Fruit fly (Drosophila melanogaster): ENCODE data around the gene CG33272.

The CG33272 gene

dm6 chr3L:11493090-11493807 is 17.1 kb downstream of the CG33272 start (continued):
- TF ChIP-seq Trl (optimal IDR thresholded peaks at IDR 0.05) (peak; percentile 61 to 72), Trl (GFP tag; optimal IDR thresholded peaks at IDR 0.05) (no peak), Sin3A (optimal IDR thresholded peaks at IDR 0.05) (no peak), CG11560 (tag; IDR thresholded peaks at IDR 0.05) (no peak), HLHmδ (GFP tag; optimal IDR thresholded peaks at IDR 0.05) (peak; percentile 86), CG33557 (GFP tag; optimal IDR thresholded peaks at IDR 0.05) (peak; percentile 3), gem (tag; optimal IDR thresholded peaks at IDR 0.05) (peak; percentile 0), Dbx (GFP tag; IDR thresholded peaks at IDR 0.05) (peak; percentile 57; the same call in 1 of the 3 replicates), HLH4C (GFP tag; IDR thresholded peaks at IDR 0.05; ENCODE audit: partially characterized antibody) (0 out of 3 replicates have a peak, but pooled peaks have one; percentile 9), CG31388 (GFP tag; optimal IDR thresholded peaks at IDR 0.05) (no peak), Nf-YC (tag; optimal IDR thresholded peaks at IDR 0.05) (peak; percentile 40), sqz (GFP tag; optimal IDR thresholded peaks at IDR 0.05) (peak; percentile 30), B-H1 (GFP tag; IDR thresholded peaks at IDR 0.05) (no peak; the same call in 2 of the 3 replicates), Med (GFP tag) (peak; percentile 76), CG7357 (GFP tag; IDR thresholded peaks at IDR 0.05) (no peak), CG9932 (GFP tag; IDR thresholded peaks at IDR 0.05) (no peak), insv (GFP tag; optimal IDR thresholded peaks at IDR 0.05) (no peak), CG34224 (GFP tag; IDR thresholded peaks at IDR 0.05; ENCODE audit: partially characterized antibody) (peak; percentile 73), CrebB (tag; optimal IDR thresholded peaks at IDR 0.05) (peak; percentile 63), PHDP (tag; optimal IDR thresholded peaks at IDR 0.05) (peak; percentile 8), Sry-β (GFP tag; optimal IDR thresholded peaks at IDR 0.05) (no peak), Neu2 (GFP tag; optimal IDR thresholded peaks at IDR 0.05; ENCODE audit: borderline replicate concordance) (no peak), ewg (GFP tag; optimal IDR thresholded peaks at IDR 0.05) (peak; percentile 93), lilli (GFP tag; optimal IDR thresholded peaks at IDR 0.05) (no peak), Dip2 (GFP tag; IDR thresholded peaks at IDR 0.05) (no peak), klu (GFP tag; IDR thresholded peaks at IDR 0.05) (no peak), CG12104 (GFP tag; optimal IDR thresholded peaks at IDR 0.05) (no peak), CG10209 (GFP tag; optimal IDR thresholded peaks at IDR 0.05) (peak; percentile 14), Rfx (GFP tag; IDR thresholded peaks at IDR 0.05) (0 out of 2 replicates have a peak, but pooled peaks have one; percentile 68), CG1647 (GFP tag; optimal IDR thresholded peaks at IDR 0.05) (no peak), Fer1 (GFP tag; optimal IDR thresholded peaks at IDR 0.05) (peak; percentile 67), Dll (GFP tag; IDR thresholded peaks at IDR 0.05; ENCODE audit: partially characterized antibody) (peak; percentile 57; the same call in 3 of the 4 replicates), exex (tag; optimal IDR thresholded peaks at IDR 0.05) (no peak), CG11085 (GFP tag; IDR thresholded peaks at IDR 0.05) (no peak), CG1529 (GFP tag; optimal IDR thresholded peaks at IDR 0.05) (no peak), CG17328 (GFP tag; IDR thresholded peaks at IDR 0.05) (peak; percentile 30; the same call in 1 of the 2 replicates), Abd-B (GFP tag; optimal IDR thresholded peaks at IDR 0.05) (no peak), run (tag; optimal IDR thresholded peaks at IDR 0.05) (no peak), nerfin-1 (tag; optimal IDR thresholded peaks at IDR 0.05) (peak; percentile 59), CG31365 (tag; optimal IDR thresholded peaks at IDR 0.05) (peak; percentile 40), HHEX (GFP tag; optimal IDR thresholded peaks at IDR 0.05) (peak; percentile 51), CG34376 (GFP tag; optimal IDR thresholded peaks at IDR 0.05) (peak; percentile 63), lab (GFP tag; optimal IDR thresholded peaks at IDR 0.05) (peak; percentile 45), NfI (GFP tag; optimal IDR thresholded peaks at IDR 0.05) (peak; percentile 4), CG13894 (tag; optimal IDR thresholded peaks at IDR 0.05) (peak; percentile 62), bbx (GFP tag; IDR thresholded peaks at IDR 0.05; ENCODE audit: partially characterized antibody) (peak; percentile 55), bcd (GFP tag; optimal IDR thresholded peaks at IDR 0.05) (no peak), corto (GFP tag; optimal IDR thresholded peaks at IDR 0.05) (no peak), CG3838 (GFP tag; optimal IDR thresholded peaks at IDR 0.05) (no peak)
